Worm (Caenorhabditis elegans) whole organism, L4/young adult: ENCODE results near the gene ZK1055.4.

Experiments
- W03F9.2 ChIP-seq: fragments of 150-350 bp; optimal IDR thresholded peaks from 2 replicates; lab custom pipeline; 2014; ENCODE audit warnings: missing biosample characterization, missing genetic modification characterization
- him-1 ChIP-seq: sonication (generic microtip); optimal IDR thresholded peaks from 2 replicates; lab custom pipeline; 2016; ENCODE audit warnings: missing genotype, missing genetic modification reagents, missing genetic modification characterization, missing compliant biosample characterization

DNA sequence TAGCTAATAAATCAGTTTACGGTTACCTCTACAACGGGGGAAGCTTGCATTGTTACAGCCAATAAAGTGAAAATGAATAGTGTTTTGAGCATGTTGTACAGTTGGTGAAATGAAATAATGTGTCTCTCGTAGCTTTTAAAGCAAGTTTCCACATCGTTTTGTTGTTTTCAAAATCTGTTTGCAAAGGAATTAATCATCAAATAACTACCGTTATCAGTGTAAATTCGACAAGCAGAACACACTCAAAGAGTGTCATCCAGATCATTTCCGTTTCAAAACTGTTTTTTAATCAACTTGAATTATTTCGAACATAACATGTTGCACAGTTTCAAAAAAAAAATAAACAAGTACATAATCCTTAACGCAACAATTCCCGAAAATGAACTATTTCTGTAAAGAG is 24.8 kb upstream of the ZK1055.4 start, which contains the start of gene spp-27:
- no peak for TF ChIP-seq him-1 (tag; lab: Kevin White, UChicago)
- TF ChIP-seq W03F9.2 = no peak
